Fruit fly (Drosophila melanogaster) whole organism: Measurements from ENCODE around the gene ich.

Experiments used
- CG8478 ChIP-seq: fragments of >200 bp; optimal IDR thresholded peaks from 2 replicates; lab custom pipeline; 2018; ENCODE audit warnings: inconsistent platforms
- Dll ChIP-seq: fragments of >200 bp; optimal IDR thresholded peaks from 2 replicates; lab custom pipeline; 2017
- EcR ChIP-seq, 2 experiments: fragments of >200 bp; optimal IDR thresholded peaks; 2 replicates each; lab custom pipeline; 2017; ENCODE audit warnings: missing biosample characterization in 2 of 2, missing genetic modification characterization in 2 of 2, missing genetic modification reagents in 2 of 2
- pan ChIP-seq: fragments of >200 bp; optimal IDR thresholded peaks from 2 replicates; lab custom pipeline; 2017
- psq ChIP-seq: fragments of >200 bp; optimal IDR thresholded peaks from 2 replicates; lab custom pipeline; 2017
- usp ChIP-seq: fragments of >200 bp; optimal IDR thresholded peaks from 2 replicates; lab custom pipeline; 2017; ENCODE audit warnings: missing biosample characterization, missing genetic modification characterization, mixed read lengths

DNA sequence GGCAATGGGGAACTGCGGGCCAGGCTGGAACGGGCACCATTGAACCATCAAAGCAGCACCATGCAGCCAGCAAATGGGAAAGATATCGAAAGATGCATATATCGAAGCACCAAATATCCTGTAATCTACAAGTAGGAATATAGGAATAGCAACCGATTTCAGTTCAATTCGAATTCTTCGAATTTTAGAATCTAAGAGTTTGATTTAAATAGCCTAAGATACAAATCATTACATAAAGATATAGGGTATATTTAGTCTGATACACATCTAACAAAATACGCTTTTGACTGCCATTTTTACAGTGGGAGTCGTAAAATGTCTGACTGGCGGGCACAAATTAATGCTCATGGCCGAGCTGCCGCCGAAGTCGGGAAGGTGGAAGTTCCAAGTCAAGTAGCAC is 44.0 kb downstream of the ich start:
- no peak for TF ChIP-seq Dll
- TF ChIP-seq psq (lab: Kevin White, UChicago): no peak
- TF ChIP-seq EcR (GFP tag; optimal IDR thresholded peaks at IDR 0.05; lab: Kevin White, UChicago): no peak
- TF ChIP-seq CG8478: no peak
- TF ChIP-seq pan (lab: Kevin White, UChicago): peak; percentile 11
- no peak for TF ChIP-seq usp
